Fruit fly (Drosophila melanogaster): Measurements from ENCODE around the gene CG4362.

The CG4362 gene

dm6 chr3R:20259440-20260170 is 47.7 kb downstream of the CG4362 start (continued):
- TF ChIP-seq dpn (GFP tag; optimal IDR thresholded peaks at IDR 0.05), result peak in 1 of 2 experiments; percentile 0
- TF ChIP-seq MESR4 (GFP tag; optimal IDR thresholded peaks at IDR 0.05), result no peak
- peak; percentile 28; the same call in 1 of the 2 replicates for TF ChIP-seq wdn (GFP tag; IDR thresholded peaks at IDR 0.05)
- no peak for TF ChIP-seq D19A (tag; optimal IDR thresholded peaks at IDR 0.05)
- TF ChIP-seq CG9817 (tag; optimal IDR thresholded peaks at IDR 0.05), result no peak
- TF ChIP-seq CG11696 (GFP tag; IDR thresholded peaks at IDR 0.05), result no peak
- peak; percentile 37 for TF ChIP-seq CG15601 (tag; optimal IDR thresholded peaks at IDR 0.05)
- no peak for TF ChIP-seq CG9876 (GFP tag; optimal IDR thresholded peaks at IDR 0.05)
- TF ChIP-seq Atf-2 (GFP tag; optimal IDR thresholded peaks at IDR 0.05), result no peak
- peak; percentile 64 for TF ChIP-seq CG17359 (tag; optimal IDR thresholded peaks at IDR 0.05)
- no peak for TF ChIP-seq CG16813 (GFP tag; IDR thresholded peaks at IDR 0.05; ENCODE audit: partially characterized antibody)
- no peak for TF ChIP-seq gce (GFP tag; IDR thresholded peaks at IDR 0.05)
- TF ChIP-seq pnt (GFP tag; optimal IDR thresholded peaks at IDR 0.05), result no peak
- TF ChIP-seq CG1529 (GFP tag; optimal IDR thresholded peaks at IDR 0.05), result peak; percentile 30
- TF ChIP-seq CG11247 (GFP tag; IDR thresholded peaks at IDR 0.05), result no peak
- TF ChIP-seq Trl (optimal IDR thresholded peaks at IDR 0.05), result no peak
- TF ChIP-seq Trl (GFP tag; optimal IDR thresholded peaks at IDR 0.05), result peak; percentile 15
- TF ChIP-seq Kr (GFP tag; optimal IDR thresholded peaks at IDR 0.05), result no peak
- no peak for TF ChIP-seq CG8290 (GFP tag; optimal IDR thresholded peaks at IDR 0.05)
- TF ChIP-seq CG8290 (tag; optimal IDR thresholded peaks at IDR 0.05), result peak in 1 of 2 experiments; percentile 51
- TF ChIP-seq CHES-1-like (GFP tag; optimal IDR thresholded peaks at IDR 0.05), result peak; percentile 28
- TF ChIP-seq bcd (GFP tag; optimal IDR thresholded peaks at IDR 0.05), result no peak
- no peak for TF ChIP-seq pita (GFP tag; optimal IDR thresholded peaks at IDR 0.05)
- TF ChIP-seq CG13424 (tag; optimal IDR thresholded peaks at IDR 0.05), result peak; percentile 43
- no peak for TF ChIP-seq tll (GFP tag; optimal IDR thresholded peaks at IDR 0.05)
- TF ChIP-seq da (GFP tag; optimal IDR thresholded peaks at IDR 0.05), result no peak
- TF ChIP-seq ttk (GFP tag; IDR thresholded peaks at IDR 0.05), result no peak
- no peak for TF ChIP-seq zen2 (GFP tag; IDR thresholded peaks at IDR 0.05; ENCODE audit: partially characterized antibody)
- TF ChIP-seq dimm (GFP tag; IDR thresholded peaks at IDR 0.05), result no peak
- TF ChIP-seq mld (GFP tag; IDR thresholded peaks at IDR 0.05; ENCODE audit: partially characterized antibody), result no peak
- TF ChIP-seq CG18764 (GFP tag; optimal IDR thresholded peaks at IDR 0.05), result peak; percentile 30
- TF ChIP-seq Elba2 (GFP tag; optimal IDR thresholded peaks at IDR 0.05), result no peak
- no peak for TF ChIP-seq ash1 (GFP tag; optimal IDR thresholded peaks at IDR 0.05)
- no peak for TF ChIP-seq Abd-B (GFP tag; optimal IDR thresholded peaks at IDR 0.05)
- TF ChIP-seq lilli (GFP tag; optimal IDR thresholded peaks at IDR 0.05), result no peak
- no peak for TF ChIP-seq schlank (tag; optimal IDR thresholded peaks at IDR 0.05)
- peak; percentile 38 for TF ChIP-seq CG33557 (GFP tag; optimal IDR thresholded peaks at IDR 0.05)
- no peak for TF ChIP-seq Doc2 (GFP tag; IDR thresholded peaks at IDR 0.05)
- TF ChIP-seq CG1602 (GFP tag; optimal IDR thresholded peaks at IDR 0.05), result peak; percentile 20
- no peak for TF ChIP-seq abd-A (tag; optimal IDR thresholded peaks at IDR 0.05)
- TF ChIP-seq Max (GFP tag; optimal IDR thresholded peaks at IDR 0.05), result no peak
- TF ChIP-seq CG16815 (GFP tag; optimal IDR thresholded peaks at IDR 0.05), result no peak
- peak; percentile 54 for TF ChIP-seq CG34376 (GFP tag; optimal IDR thresholded peaks at IDR 0.05)
- peak; percentile 45 for TF ChIP-seq CG7556 (GFP tag; optimal IDR thresholded peaks at IDR 0.05)
- TF ChIP-seq Oli (tag; optimal IDR thresholded peaks at IDR 0.05), result peak; percentile 41
- TF ChIP-seq D19B (GFP tag; optimal IDR thresholded peaks at IDR 0.05), result no peak
- TF ChIP-seq CG12104 (GFP tag; optimal IDR thresholded peaks at IDR 0.05), result peak; percentile 17
- peak; percentile 46 for TF ChIP-seq CG1603 (tag; optimal IDR thresholded peaks at IDR 0.05)
- peak; percentile 22 for TF ChIP-seq az2 (GFP tag; optimal IDR thresholded peaks at IDR 0.05)
- TF ChIP-seq exex (tag; optimal IDR thresholded peaks at IDR 0.05), result peak; percentile 84
